Fruit fly (Drosophila melanogaster) whole organism, embryonic: ENCODE data around the gene CG6928.

Experiments
- Asciz ChIP-seq: fragments of 200-800 bp; sonication (Bioruptor generic); optimal IDR thresholded peaks from 2 replicates; lab custom pipeline; 2017; ENCODE audit warnings: missing biosample characterization, mild to moderate bottlenecking, missing genetic modification characterization, missing genetic modification reagents
- Atf6 ChIP-seq: fragments of 200-800 bp; sonication (Bioruptor generic); IDR thresholded peaks from 2 replicates; pipeline ENCODE4 v1.3.6; 2022; ENCODE audit warnings: missing biosample characterization, missing genetic modification characterization
- CG10147 ChIP-seq: fragments of 200-800 bp; sonication (Bioruptor generic); optimal IDR thresholded peaks from 2 replicates; lab custom pipeline; 2019; ENCODE audit warnings: missing biosample characterization, mild to moderate bottlenecking, missing genetic modification characterization, moderate library complexity
- CG10209 ChIP-seq: fragments of 200-800 bp; sonication (Bioruptor generic); optimal IDR thresholded peaks from 3 replicates; lab custom pipeline; 2017; ENCODE audit warnings: missing biosample characterization, mild to moderate bottlenecking, missing genetic modification characterization, missing genetic modification reagents
- CG1024 ChIP-seq: fragments of 200-800 bp; sonication (Bioruptor generic); IDR thresholded peaks from 2 replicates; pipeline ENCODE4 v1.3.6; 2022; ENCODE audit warnings: missing biosample characterization, missing genetic modification characterization
- CG10267 ChIP-seq: fragments of 200-800 bp; sonication (Bioruptor generic); optimal IDR thresholded peaks from 2 replicates; lab custom pipeline; 2018; ENCODE audit warnings: missing biosample characterization, mild to moderate bottlenecking, missing genetic modification characterization, moderate library complexity
- CG10274 ChIP-seq: fragments of 200-800 bp; sonication (Bioruptor generic); optimal IDR thresholded peaks from 3 replicates; lab custom pipeline; 2017; ENCODE audit warnings: missing biosample characterization, mild to moderate bottlenecking, missing genetic modification characterization
- CG10366 ChIP-seq: fragments of 200-800 bp; sonication (Bioruptor generic); IDR thresholded peaks from 2 replicates; pipeline ENCODE4 v1.3.6; 2022; ENCODE audit warnings: missing biosample characterization, missing genetic modification characterization
- CG10462 ChIP-seq: fragments of 200-800 bp; sonication (Bioruptor generic); optimal IDR thresholded peaks from 2 replicates; lab custom pipeline; 2016; ENCODE audit warnings: missing biosample characterization, missing genetic modification characterization
- CG11504 ChIP-seq: fragments of 200-800 bp; sonication (Bioruptor generic); optimal IDR thresholded peaks from 3 replicates; lab custom pipeline; 2019; ENCODE audit warnings: missing biosample characterization, mild to moderate bottlenecking, missing genetic modification characterization, moderate library complexity
- CG15601 ChIP-seq: fragments of 200-800 bp; sonication (Bioruptor generic); optimal IDR thresholded peaks from 3 replicates; lab custom pipeline; 2019; ENCODE audit warnings: missing biosample characterization, mild to moderate bottlenecking, missing genetic modification characterization, moderate library complexity
- CG1603 ChIP-seq: fragments of 200-800 bp; sonication (Bioruptor generic); optimal IDR thresholded peaks from 2 replicates; lab custom pipeline; 2019; ENCODE audit warnings: missing biosample characterization, mild to moderate bottlenecking, missing genetic modification characterization, moderate library complexity
- CG16779 ChIP-seq: fragments of 200-800 bp; sonication (Bioruptor generic); IDR thresholded peaks from 2 replicates; pipeline ENCODE4 v1.3.6; 2022; ENCODE audit warnings: missing biosample characterization, missing genetic modification characterization
- CG16863 ChIP-seq: fragments of 200-800 bp; sonication (Bioruptor generic); optimal IDR thresholded peaks from 3 replicates; lab custom pipeline; 2016; ENCODE audit warnings: missing biosample characterization, missing genetic modification characterization
- CG1832 ChIP-seq: fragments of 200-800 bp; sonication (Bioruptor generic); optimal IDR thresholded peaks from 2 replicates; lab custom pipeline; 2017; ENCODE audit warnings: missing biosample characterization, mild to moderate bottlenecking, missing genetic modification characterization, inconsistent platforms
- CG4282 ChIP-seq: fragments of 200-800 bp; sonication (Bioruptor generic); optimal IDR thresholded peaks from 2 replicates; lab custom pipeline; 2016; ENCODE audit warnings: missing biosample characterization, missing genetic modification characterization
- CG43689 ChIP-seq: fragments of 200-800 bp; sonication (Bioruptor generic); IDR thresholded peaks from 2 replicates; pipeline ENCODE4 v1.3.6; 2022; ENCODE audit warnings: missing biosample characterization, missing genetic modification characterization
- CG4424 ChIP-seq: fragments of 200-800 bp; sonication (Bioruptor generic); optimal IDR thresholded peaks from 3 replicates; lab custom pipeline; 2016; ENCODE audit warnings: missing biosample characterization, missing genetic modification characterization
- CG5180 ChIP-seq: fragments of 200-800 bp; sonication (Bioruptor generic); optimal IDR thresholded peaks from 3 replicates; lab custom pipeline; 2017; ENCODE audit warnings: missing biosample characterization, missing genetic modification characterization, mild to moderate bottlenecking, moderate library complexity, missing genetic modification reagents
- CG6654 ChIP-seq: fragments of 200-800 bp; sonication (Bioruptor generic); optimal IDR thresholded peaks from 2 replicates; lab custom pipeline; 2017; ENCODE audit warnings: missing biosample characterization, mild to moderate bottlenecking, missing genetic modification characterization
- CG7987 ChIP-seq: fragments of 200-800 bp; sonication (Bioruptor generic); optimal IDR thresholded peaks from 2 replicates; lab custom pipeline; 2018; ENCODE audit warnings: missing biosample characterization, mild to moderate bottlenecking, missing genetic modification characterization, moderate library complexity
- CG8944 ChIP-seq: fragments of 200-800 bp; sonication (Bioruptor generic); optimal IDR thresholded peaks from 3 replicates; lab custom pipeline; 2016; ENCODE audit warnings: missing biosample characterization, missing genetic modification characterization
- CkIIα-i1 ChIP-seq: fragments of 200-800 bp; sonication (Bioruptor generic); IDR thresholded peaks from 2 replicates; pipeline ENCODE4 v1.3.6; 2022; ENCODE audit warnings: missing biosample characterization, missing genetic modification characterization
- CoRest ChIP-seq: fragments of 200-800 bp; sonication (Bioruptor generic); optimal IDR thresholded peaks from 3 replicates; lab custom pipeline; 2018; ENCODE audit warnings: missing biosample characterization, mild to moderate bottlenecking, missing genetic modification characterization, moderate library complexity
- Dip3 ChIP-seq: fragments of 200-800 bp; sonication (Bioruptor generic); optimal IDR thresholded peaks from 3 replicates; lab custom pipeline; 2016; ENCODE audit warnings: missing biosample characterization, missing genetic modification characterization
- E2f1 ChIP-seq: fragments of 200-800 bp; sonication (Bioruptor generic); IDR thresholded peaks from 2 replicates; pipeline ENCODE4 v1.3.6; 2022; ENCODE audit warnings: missing biosample characterization, missing genetic modification characterization
- Fer1 ChIP-seq: fragments of 200-800 bp; sonication (Bioruptor generic); optimal IDR thresholded peaks from 2 replicates; lab custom pipeline; 2017; ENCODE audit warnings: missing biosample characterization, mild to moderate bottlenecking, missing genetic modification characterization
- Hmr ChIP-seq: fragments of 200-800 bp; sonication (Bioruptor generic); optimal IDR thresholded peaks from 3 replicates; lab custom pipeline; 2017; ENCODE audit warnings: mild to moderate bottlenecking, missing biosample characterization, missing genetic modification reagents, missing genetic modification characterization
- Hr3 ChIP-seq: fragments of 200-800 bp; sonication (Bioruptor generic); optimal IDR thresholded peaks from 3 replicates; lab custom pipeline; 2016; ENCODE audit warnings: missing biosample characterization, missing genetic modification characterization
- Hsf ChIP-seq: fragments of 200-800 bp; sonication (Bioruptor generic); optimal IDR thresholded peaks from 3 replicates; lab custom pipeline; 2016; ENCODE audit warnings: missing biosample characterization, missing genetic modification characterization
- Ravus ChIP-seq: fragments of 200-800 bp; sonication (Bioruptor generic); IDR thresholded peaks from 2 replicates; pipeline ENCODE4 v1.3.6; 2022; ENCODE audit warnings: missing biosample characterization, missing genetic modification characterization
- Rfx ChIP-seq: fragments of 200-800 bp; sonication (Bioruptor generic); IDR thresholded peaks from 2 replicates; pipeline ENCODE4 v1.3.6; 2022; ENCODE audit warnings: missing biosample characterization, missing genetic modification characterization
- Six4 ChIP-seq: fragments of 200-800 bp; sonication (Bioruptor generic); optimal IDR thresholded peaks from 2 replicates; lab custom pipeline; 2016; ENCODE audit warnings: missing biosample characterization, missing genetic modification characterization
- Sry-δ ChIP-seq: fragments of 200-800 bp; sonication (Bioruptor generic); optimal IDR thresholded peaks from 2 replicates; lab custom pipeline; 2016; ENCODE audit warnings: missing biosample characterization, missing genetic modification characterization
- YL-1 ChIP-seq: fragments of 200-800 bp; sonication (Bioruptor generic); optimal IDR thresholded peaks from 3 replicates; lab custom pipeline; 2017; ENCODE audit warnings: missing biosample characterization, mild to moderate bottlenecking, missing genetic modification characterization
- ab ChIP-seq: fragments of 200-800 bp; sonication (Bioruptor generic); optimal IDR thresholded peaks from 2 replicates; lab custom pipeline; 2016; ENCODE audit warnings: missing biosample characterization, missing genetic modification characterization
- aop ChIP-seq: fragments of 200-800 bp; sonication (Bioruptor generic); IDR thresholded peaks from 2 replicates; pipeline ENCODE4 v1.3.6; 2022; ENCODE audit warnings: missing biosample characterization, missing genetic modification characterization
- bowl ChIP-seq: fragments of 200-800 bp; sonication (Bioruptor generic); IDR thresholded peaks from 2 replicates; pipeline ENCODE4 v1.3.6; 2022; ENCODE audit warnings: missing biosample characterization, missing genetic modification characterization
- btn ChIP-seq: fragments of 200-800 bp; sonication (Bioruptor generic); optimal IDR thresholded peaks from 2 replicates; lab custom pipeline; 2016; ENCODE audit warnings: missing biosample characterization, missing genetic modification characterization
- dimm ChIP-seq: fragments of 200-800 bp; sonication (Bioruptor generic); IDR thresholded peaks from 2 replicates; pipeline ENCODE4 v1.3.6; 2022; ENCODE audit warnings: missing biosample characterization, missing genetic modification characterization
- eyg ChIP-seq: fragments of 200-800 bp; sonication (Bioruptor generic); optimal IDR thresholded peaks from 3 replicates; lab custom pipeline; 2016; ENCODE audit warnings: missing biosample characterization, missing genetic modification characterization
- ftz-f1 ChIP-seq: fragments of 200-800 bp; sonication (Bioruptor generic); optimal IDR thresholded peaks from 2 replicates; lab custom pipeline; 2016; ENCODE audit warnings: missing biosample characterization, missing genetic modification characterization
- gt ChIP-seq: fragments of 200-800 bp; sonication (Bioruptor generic); IDR thresholded peaks from 2 replicates; pipeline ENCODE4 v1.3.6; 2022; ENCODE audit warnings: missing biosample characterization, missing genetic modification characterization
- ind ChIP-seq: fragments of 200-800 bp; sonication (Bioruptor generic); optimal IDR thresholded peaks from 3 replicates; lab custom pipeline; 2016; ENCODE audit warnings: missing biosample characterization, missing genetic modification characterization
- onecut ChIP-seq: fragments of 200-800 bp; sonication (Bioruptor generic); IDR thresholded peaks from 2 replicates; pipeline ENCODE4 v1.3.6; 2022; ENCODE audit warnings: missing biosample characterization, missing genetic modification characterization
- pum ChIP-seq: fragments of 200-800 bp; sonication (Bioruptor generic); optimal IDR thresholded peaks from 2 replicates; lab custom pipeline; 2016; ENCODE audit warnings: missing biosample characterization, missing genetic modification characterization
- tll ChIP-seq, 2 experiments: fragments of 200-800 bp in 1 of 2; fragments of >200 bp in 1 of 2; sonication (Bioruptor generic) in 1 of 2; optimal IDR thresholded peaks; 2 replicates each; lab custom pipeline; 2017 to 2019; ENCODE audit warnings: missing biosample characterization in 2 of 2, missing genetic modification characterization in 2 of 2, mild to moderate bottlenecking in 1 of 2, moderate library complexity in 1 of 2
- vnd ChIP-seq: fragments of 200-800 bp; sonication (Bioruptor generic); IDR thresholded peaks from 3 replicates; pipeline ENCODE4 v1.3.6; 2022; ENCODE audit warnings: missing biosample characterization, missing genetic modification characterization; ENCODE audit not compliant: partially characterized antibody
- zfh1 ChIP-seq: fragments of 200-800 bp; sonication (Bioruptor generic); IDR thresholded peaks from 3 replicates; pipeline ENCODE4 v1.3.6; 2022; ENCODE audit warnings: missing biosample characterization, missing genetic modification characterization

Gene CG6928

DNA sequence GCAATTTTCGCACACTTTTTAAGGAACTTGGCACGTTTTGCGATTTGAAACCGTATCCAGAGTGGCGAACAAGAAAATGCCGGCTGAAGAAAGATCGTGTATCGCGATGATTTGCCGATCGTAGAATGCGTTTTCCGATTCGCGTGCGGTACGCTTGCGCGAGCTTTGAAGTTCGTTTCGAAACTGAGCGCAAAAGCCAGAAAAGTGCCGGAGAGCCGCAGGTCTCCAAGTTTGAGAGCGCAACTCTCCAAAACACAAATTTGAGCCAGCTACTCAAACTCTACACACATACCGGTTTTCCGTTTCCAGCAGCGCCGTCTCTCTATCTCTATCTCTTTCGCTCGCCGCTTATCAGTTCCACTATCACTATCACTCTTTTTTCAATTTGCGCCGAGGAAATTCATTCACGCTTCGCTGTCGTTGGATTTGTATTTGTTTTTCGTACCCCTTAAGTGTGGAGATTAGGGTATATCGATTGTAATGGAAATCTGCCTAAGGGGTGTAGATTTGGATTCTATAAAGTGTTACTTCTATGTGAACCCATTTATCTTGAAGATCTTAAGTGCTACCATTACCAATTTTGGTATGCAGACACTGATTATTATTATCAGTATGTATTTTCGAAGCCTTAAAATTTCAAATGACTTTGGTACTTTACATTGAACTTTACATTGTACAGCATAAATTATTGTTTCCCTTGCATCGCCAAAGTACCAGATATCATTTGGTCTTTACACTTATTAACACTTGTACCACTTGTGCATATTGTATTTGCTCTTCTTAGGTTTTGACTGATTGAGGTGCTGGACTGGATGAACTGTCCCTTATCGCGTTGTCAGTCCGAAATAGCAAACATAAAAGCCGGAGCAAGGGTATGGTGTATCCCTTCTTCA lies 53.6 kb downstream of the CG6928 start (continued):
- TF ChIP-seq pum (peak; percentile 69), CG4424 (GFP tag; lab: Kevin White, UChicago) (peak; percentile 71), tll (GFP tag; optimal IDR thresholded peaks at IDR 0.05; lab: Kevin White, UChicago) (peak in 1 of 2 experiments; percentile 68), Ravus (peak; percentile 12), CG8944 (GFP tag; lab: Kevin White, UChicago) (peak; percentile 45), CkIIα-i1 (GFP tag; lab: Robert Waterston, UW) (no peak), Sry-δ (GFP tag; lab: Kevin White, UChicago) (peak; percentile 37), dimm (GFP tag; lab: Robert Waterston, UW) (no peak), CG7987 (GFP tag; lab: Kevin White, UChicago) (peak; percentile 32), zfh1 (GFP tag; lab: Robert Waterston, UW) (peak; percentile 41; the same call in 2 of the 3 replicates), onecut (GFP tag; lab: Robert Waterston, UW) (peak; percentile 53; the same call in 1 of the 2 replicates), CG10267 (peak; percentile 77), ab (no peak), Atf6 (GFP tag; lab: Robert Waterston, UW) (peak; percentile 64; the same call in 1 of the 2 replicates), CG10147 (no peak), eyg (GFP tag; lab: Kevin White, UChicago) (peak; percentile 33), E2f1 (GFP tag; lab: Robert Waterston, UW) (peak; percentile 47), Asciz (GFP tag; lab: Kevin White, UChicago) (peak; percentile 69), CG1832 (GFP tag; lab: Kevin White, UChicago) (no peak), CG16779 (no peak), vnd (GFP tag; lab: Robert Waterston, UW) (no peak), CG15601 (tag; lab: Kevin White, UChicago) (peak; percentile 29), CoRest (peak; percentile 80), gt (GFP tag; lab: Robert Waterston, UW) (no peak), CG10274 (GFP tag; lab: Kevin White, UChicago) (peak; percentile 36), CG11504 (peak; percentile 79), ind (GFP tag; lab: Kevin White, UChicago) (peak; percentile 65), CG5180 (GFP tag; lab: Kevin White, UChicago) (peak; percentile 40), Fer1 (GFP tag; lab: Kevin White, UChicago) (peak; percentile 62), ftz-f1 (GFP tag; lab: Kevin White, UChicago) (no peak), CG10462 (GFP tag; lab: Kevin White, UChicago) (peak; percentile 34), CG6654 (GFP tag; lab: Kevin White, UChicago) (peak; percentile 36), Rfx (GFP tag; lab: Robert Waterston, UW) (peak; percentile 61), bowl (GFP tag; lab: Robert Waterston, UW) (no peak), CG10209 (GFP tag; lab: Kevin White, UChicago) (peak; percentile 69), CG1024 (GFP tag; lab: Robert Waterston, UW) (no peak), CG16863 (peak; percentile 74), Hr3 (GFP tag; lab: Kevin White, UChicago) (peak; percentile 67), aop (GFP tag; lab: Robert Waterston, UW) (no peak), CG4282 (GFP tag; lab: Kevin White, UChicago) (no peak), CG43689 (no peak), Dip3 (peak; percentile 54), Six4 (GFP tag; lab: Kevin White, UChicago) (peak; percentile 56), Hmr (GFP tag; lab: Kevin White, UChicago) (peak; percentile 68), CG1603 (tag; lab: Kevin White, UChicago) (peak; percentile 57), btn (GFP tag; lab: Kevin White, UChicago) (peak; percentile 48), Hsf (peak; percentile 64), YL-1 (peak; percentile 23), CG10366 (peak; percentile 52)
